Worm (Caenorhabditis elegans): ENCODE results near the gene srd-38.

Gene srd-38

DNA sequence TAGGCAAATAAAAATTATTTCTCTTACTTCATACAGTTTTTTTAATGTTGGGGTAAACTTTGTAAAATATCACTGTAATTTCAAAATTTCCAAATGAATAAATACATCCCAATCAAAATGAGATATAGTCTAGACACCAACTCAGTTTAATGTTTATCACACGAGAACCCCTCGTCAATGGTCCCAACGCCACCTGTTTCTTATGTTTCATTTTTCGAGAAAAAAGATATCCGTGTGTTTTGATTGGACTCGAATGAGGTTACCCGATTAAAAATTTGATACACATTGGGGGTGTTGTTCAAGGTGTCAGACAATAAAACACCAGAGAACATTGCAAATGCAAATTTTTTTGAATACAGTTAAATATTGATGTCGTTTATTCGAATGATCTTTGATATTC, 25.9 kb downstream of the srd-38 start:
- TF ChIP-seq unc-62 (GFP tag; optimal IDR thresholded peaks at IDR 0.05), result no peak
- TF ChIP-seq lin-39 (tag; optimal IDR thresholded peaks at IDR 0.05), result no peak
- peak; percentile 17 for TF ChIP-seq nfya-1 (tag; optimal IDR thresholded peaks at IDR 0.05; ENCODE audit: insufficient read depth)
- TF ChIP-seq elt-2 (tag; optimal IDR thresholded peaks at IDR 0.05), result no peak
- no peak for TF ChIP-seq pqm-1 (tag; optimal IDR thresholded peaks at IDR 0.05)
- no peak for TF ChIP-seq ceh-28 (tag; optimal IDR thresholded peaks at IDR 0.05)
- TF ChIP-seq egl-5 (tag; optimal IDR thresholded peaks at IDR 0.05), result peak; percentile 46

- TF ChIP-seq ceh-28 (tag; optimal IDR thresholded peaks at IDR 0.05), result no peak
- TF ChIP-seq elt-2 (tag; optimal IDR thresholded peaks at IDR 0.05), result peak; percentile 31
Measured at ce11 chrX:13318316-13318715, 26.7 kb downstream of the srd-38 start.

DNA sequence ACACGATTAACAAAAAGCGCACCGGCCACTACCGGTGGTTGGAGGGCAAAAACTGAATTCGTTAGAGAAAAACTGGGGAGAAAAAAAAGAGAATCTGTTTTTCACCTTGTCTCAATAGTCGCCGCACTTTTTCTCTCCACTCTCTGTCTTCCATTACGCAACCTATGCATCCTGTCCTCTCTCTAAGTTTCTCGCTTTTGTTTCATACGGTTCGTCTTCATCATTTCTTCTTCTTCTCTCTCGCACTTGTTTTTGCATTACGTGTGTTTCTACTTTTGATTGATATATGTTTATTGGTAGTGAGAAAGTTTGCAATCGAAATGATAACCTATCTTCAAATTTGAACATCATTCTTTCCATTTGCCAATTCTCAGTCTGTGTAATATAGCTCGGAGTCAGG, 29.0 kb downstream of the srd-38 start:
- TF ChIP-seq nhr-11 (tag; optimal IDR thresholded peaks at IDR 0.05) (no peak), mdl-1 (tag; optimal IDR thresholded peaks at IDR 0.05) (no peak), snpc-4 (tag; optimal IDR thresholded peaks at IDR 0.05) (no peak), lin-39 (tag; optimal IDR thresholded peaks at IDR 0.05) (no peak), fos-1 (tag; optimal IDR thresholded peaks at IDR 0.05) (no peak), fkh-2 (tag; optimal IDR thresholded peaks at IDR 0.05) (no peak), elt-3 (tag; optimal IDR thresholded peaks at IDR 0.05) (peak in 1 of 3 experiments; percentile 35), ceh-28 (tag; optimal IDR thresholded peaks at IDR 0.05) (peak; percentile 15), nhr-67 (tag; optimal IDR thresholded peaks at IDR 0.05) (no peak), hmg-11 (tag; optimal IDR thresholded peaks at IDR 0.05) (no peak), daf-12 (tag; optimal IDR thresholded peaks at IDR 0.05) (no peak), elt-2 (tag; optimal IDR thresholded peaks at IDR 0.05) (peak; percentile 34), unc-62 (GFP tag; optimal IDR thresholded peaks at IDR 0.05) (peak; percentile 29), nhr-25 (tag; optimal IDR thresholded peaks at IDR 0.05) (peak; percentile 56), nhr-28 (tag; optimal IDR thresholded peaks at IDR 0.05) (no peak), ztf-4 (tag; optimal IDR thresholded peaks at IDR 0.05) (no peak), nhr-43 (tag; optimal IDR thresholded peaks at IDR 0.05; ENCODE audit: poor library complexity, severe bottlenecking) (peak; percentile 37), jun-1 (tag; optimal IDR thresholded peaks at IDR 0.05) (peak; percentile 45), nhr-23 (tag; optimal IDR thresholded peaks at IDR 0.05) (peak; percentile 72), nfya-1 (tag; optimal IDR thresholded peaks at IDR 0.05; ENCODE audit: insufficient read depth) (peak; percentile 41), nhr-12 (tag; optimal IDR thresholded peaks at IDR 0.05) (no peak), ceh-16 (tag; optimal IDR thresholded peaks at IDR 0.05) (no peak), unc-39 (tag; optimal IDR thresholded peaks at IDR 0.05) (no peak), egl-5 (tag; optimal IDR thresholded peaks at IDR 0.05) (peak; percentile 53), lsy-12 (tag; optimal IDR thresholded peaks at IDR 0.05) (no peak), lin-15B (tag; optimal IDR thresholded peaks at IDR 0.05) (no peak), sea-2 (GFP tag; optimal IDR thresholded peaks at IDR 0.05) (no peak), zag-1 (tag; optimal IDR thresholded peaks at IDR 0.05) (no peak), egl-27 (tag; optimal IDR thresholded peaks at IDR 0.05) (no peak), nhr-237 (tag; optimal IDR thresholded peaks at IDR 0.05) (no peak), mml-1 (tag; optimal IDR thresholded peaks at IDR 0.05) (no peak), ceh-82 (tag; optimal IDR thresholded peaks at IDR 0.05) (no peak), nhr-76 (tag; optimal IDR thresholded peaks at IDR 0.05) (no peak), ama-1 (optimal IDR thresholded peaks at IDR 0.05) (peak; percentile 59), pqm-1 (tag; optimal IDR thresholded peaks at IDR 0.05) (peak; percentile 26)

- TF ChIP-seq elt-2 (tag; optimal IDR thresholded peaks at IDR 0.05) (no peak), nhr-25 (tag; optimal IDR thresholded peaks at IDR 0.05) (no peak), nfya-1 (tag; optimal IDR thresholded peaks at IDR 0.05; ENCODE audit: insufficient read depth) (no peak), nhr-12 (tag; optimal IDR thresholded peaks at IDR 0.05) (no peak), fkh-2 (tag; optimal IDR thresholded peaks at IDR 0.05) (no peak), ama-1 (optimal IDR thresholded peaks at IDR 0.05) (peak; percentile 58), nhr-237 (tag; optimal IDR thresholded peaks at IDR 0.05) (no peak), nhr-23 (tag; optimal IDR thresholded peaks at IDR 0.05) (peak; percentile 19), ZK546.5 (tag; optimal IDR thresholded peaks at IDR 0.05) (no peak)
Measured at ce11 chrX:13322886-13323285, 31.3 kb downstream of the srd-38 start, which contains the start of gene F46G10.2. TSS of gene F46G10.2 (plus strand) at chrX:13322963.
